Fruit fly (Drosophila melanogaster): ENCODE data around the gene CG13474.

DNA sequence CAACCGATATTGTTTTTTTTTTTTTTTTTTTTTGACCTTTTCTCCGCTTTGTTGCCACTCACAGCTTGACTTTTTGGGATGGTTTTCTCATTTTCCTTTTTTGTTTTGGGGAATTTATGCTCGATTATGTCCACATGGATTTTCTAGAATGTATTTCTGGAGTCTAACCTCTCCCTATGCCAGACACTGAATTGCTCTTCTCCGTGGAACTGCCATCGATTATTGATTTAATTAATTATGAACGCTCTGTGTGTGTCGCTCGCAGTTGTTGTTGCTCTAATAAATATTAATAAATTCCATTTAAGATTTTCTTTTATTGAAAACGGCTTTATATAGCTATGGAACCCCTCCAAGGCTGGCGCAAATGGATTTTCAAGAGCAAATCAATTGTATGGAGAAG is 41.2 kb downstream of the CG13474 start:
- TF ChIP-seq ttk (optimal IDR thresholded peaks at IDR 0.05) = no peak
- TF ChIP-seq psq (optimal IDR thresholded peaks at IDR 0.05) = no peak
- no peak for TF ChIP-seq insv (optimal IDR thresholded peaks at IDR 0.05)
- no peak for TF ChIP-seq Sin3A (optimal IDR thresholded peaks at IDR 0.05)
